Worm (Caenorhabditis elegans) whole organism, L2 larva: ENCODE results near the gene srx-44.

Experiments
- C34F6.9 ChIP-seq: fragments of 150-350 bp; optimal IDR thresholded peaks from 2 replicates; lab custom pipeline; 2014; ENCODE audit warnings: missing biosample characterization, missing genetic modification characterization
- F13H6.1 ChIP-seq: sonication (generic microtip); optimal IDR thresholded peaks from 2 replicates; lab custom pipeline; 2016; ENCODE audit warnings: missing genetic modification characterization, missing compliant biosample characterization
- R02D3.7 ChIP-seq: fragments of 150-350 bp; optimal IDR thresholded peaks from 2 replicates; lab custom pipeline; 2014; ENCODE audit warnings: missing biosample characterization, missing genetic modification characterization
- Y55F3AM.14 ChIP-seq: fragments of 200-800 bp; sonication (Bioruptor generic); optimal IDR thresholded peaks from 2 replicates; lab custom pipeline; 2018; ENCODE audit warnings: mild to moderate bottlenecking, missing genetic modification characterization, missing compliant biosample characterization
- ZK546.5 ChIP-seq: sonication (generic microtip); optimal IDR thresholded peaks from 2 replicates; lab custom pipeline; 2017; ENCODE audit warnings: missing biosample characterization, missing genetic modification characterization
- alr-1 ChIP-seq: fragments of 150-350 bp; optimal IDR thresholded peaks from 2 replicates; lab custom pipeline; 2014; ENCODE audit warnings: missing biosample characterization, missing genetic modification characterization
- aly-2 ChIP-seq: fragments of 150-350 bp; optimal IDR thresholded peaks from 2 replicates; lab custom pipeline; 2014; ENCODE audit warnings: missing biosample characterization, missing genetic modification characterization
- ama-1 ChIP-seq: fragments of 150-350 bp; optimal IDR thresholded peaks from 2 replicates; lab custom pipeline; 2018; ENCODE audit warnings: inconsistent platforms
- blmp-1 ChIP-seq: sonication (generic microtip); optimal IDR thresholded peaks from 2 replicates; lab custom pipeline; 2017; ENCODE audit warnings: missing genetic modification characterization, mild to moderate bottlenecking, missing compliant biosample characterization, antibody characterized with exemption, moderate library complexity; ENCODE audit not compliant: insufficient read depth
- ceh-16 ChIP-seq: fragments of 150-350 bp; optimal IDR thresholded peaks from 2 replicates; lab custom pipeline; 2014; ENCODE audit warnings: missing biosample characterization, missing genetic modification characterization
- crh-2 ChIP-seq: sonication (generic microtip); optimal IDR thresholded peaks from 2 replicates; lab custom pipeline; 2017; ENCODE audit warnings: missing biosample characterization, missing genetic modification characterization
- dmd-4 ChIP-seq: sonication (generic microtip); optimal IDR thresholded peaks from 2 replicates; lab custom pipeline; 2017; ENCODE audit warnings: missing biosample characterization, missing genetic modification characterization
- egl-27 ChIP-seq: sonication (generic microtip); optimal IDR thresholded peaks from 3 replicates; lab custom pipeline; 2017; ENCODE audit warnings: missing biosample characterization, missing genetic modification reagents, missing genetic modification characterization
- elt-1 ChIP-seq: fragments of 150-350 bp; optimal IDR thresholded peaks from 2 replicates; lab custom pipeline; 2014; ENCODE audit warnings: missing biosample characterization, missing genetic modification characterization
- elt-3 ChIP-seq: sonication (generic microtip); optimal IDR thresholded peaks from 2 replicates; lab custom pipeline; 2017; ENCODE audit warnings: missing biosample characterization, missing genetic modification characterization
- fos-1 ChIP-seq: fragments of 150-350 bp; optimal IDR thresholded peaks from 2 replicates; lab custom pipeline; 2014; ENCODE audit warnings: missing biosample characterization, missing genetic modification characterization
- gmeb-1 ChIP-seq: fragments of 150-350 bp; optimal IDR thresholded peaks from 2 replicates; lab custom pipeline; 2014; ENCODE audit warnings: missing biosample characterization, missing genetic modification characterization
- lin-11 ChIP-seq: fragments of 150-350 bp; sonication (generic microtip); optimal IDR thresholded peaks from 2 replicates; lab custom pipeline; 2014; ENCODE audit warnings: missing biosample characterization, missing genetic modification characterization, inconsistent platforms, mixed read lengths
- lin-13 ChIP-seq: fragments of 150-350 bp; optimal IDR thresholded peaks from 2 replicates; lab custom pipeline; 2014; ENCODE audit warnings: missing biosample characterization, missing genetic modification reagents, missing genetic modification characterization
- lsy-2 ChIP-seq, 2 experiments: fragments of 150-350 bp in 1 of 2; sonication (generic microtip) in 1 of 2; optimal IDR thresholded peaks; 2 replicates each; lab custom pipeline; 2014 to 2017; ENCODE audit warnings: missing biosample characterization in 2 of 2, missing genetic modification characterization in 2 of 2
- mab-5 ChIP-seq: fragments of 150-350 bp; optimal IDR thresholded peaks from 2 replicates; lab custom pipeline; 2014; ENCODE audit warnings: missing biosample characterization, missing genetic modification characterization
- mbf-1 ChIP-seq: sonication (generic microtip); optimal IDR thresholded peaks from 2 replicates; lab custom pipeline; 2017; ENCODE audit warnings: missing biosample characterization, missing genetic modification characterization
- mdl-1 ChIP-seq, 2 experiments: fragments of 150-350 bp in 1 of 2; sonication (generic microtip) in 1 of 2; optimal IDR thresholded peaks; 2 replicates each; lab custom pipeline; 2017; ENCODE audit warnings: missing biosample characterization in 2 of 2, missing genetic modification characterization in 2 of 2
- nhr-12 ChIP-seq: fragments of 150-350 bp; optimal IDR thresholded peaks from 2 replicates; lab custom pipeline; 2014; ENCODE audit warnings: missing biosample characterization, missing genetic modification characterization
- nhr-129 ChIP-seq: fragments of 150-350 bp; optimal IDR thresholded peaks from 2 replicates; lab custom pipeline; 2014; ENCODE audit warnings: missing biosample characterization, missing genetic modification characterization
- nhr-23 ChIP-seq: fragments of 150-350 bp; optimal IDR thresholded peaks from 2 replicates; lab custom pipeline; 2014; ENCODE audit warnings: missing biosample characterization, missing genetic modification reagents, missing genetic modification characterization
- nhr-25 ChIP-seq: fragments of 150-350 bp; sonication (generic microtip); optimal IDR thresholded peaks from 3 replicates; lab custom pipeline; 2014; ENCODE audit warnings: missing biosample characterization, missing genetic modification characterization
- sem-4 ChIP-seq: fragments of 150-350 bp; optimal IDR thresholded peaks from 2 replicates; lab custom pipeline; 2014; ENCODE audit warnings: missing biosample characterization, missing genetic modification reagents, missing genetic modification characterization
- skn-1 ChIP-seq: sonication (generic microtip); optimal IDR thresholded peaks from 2 replicates; lab custom pipeline; 2017; ENCODE audit warnings: missing biosample characterization, missing genetic modification characterization
- sma-9 ChIP-seq, 2 experiments: fragments of 150-350 bp in 1 of 2; sonication (generic microtip) in 1 of 2; optimal IDR thresholded peaks; 2 replicates each; lab custom pipeline; 2014 to 2016; ENCODE audit warnings: missing genetic modification characterization in 2 of 2, mild to moderate bottlenecking in 1 of 2, missing biosample characterization in 1 of 2, missing compliant biosample characterization in 1 of 2, missing genetic modification reagents in 1 of 2, moderate library complexity in 1 of 2
- snpc-4 ChIP-seq: fragments of 150-350 bp; optimal IDR thresholded peaks from 2 replicates; lab custom pipeline; 2014; ENCODE audit warnings: missing biosample characterization, missing genetic modification characterization
- unc-39 ChIP-seq: fragments of 150-350 bp; optimal IDR thresholded peaks from 2 replicates; lab custom pipeline; 2014; ENCODE audit warnings: missing biosample characterization, missing genetic modification characterization
- unc-55 ChIP-seq: fragments of 150-350 bp; sonication (generic microtip); optimal IDR thresholded peaks from 3 replicates; lab custom pipeline; 2014; ENCODE audit warnings: missing biosample characterization, missing genetic modification reagents, missing genetic modification characterization
- unc-62 ChIP-seq: fragments of 150-350 bp; optimal IDR thresholded peaks from 2 replicates; lab custom pipeline; 2014; ENCODE audit warnings: missing biosample characterization, missing genetic modification reagents, missing genetic modification characterization
- zag-1 ChIP-seq: fragments of 150-350 bp; optimal IDR thresholded peaks from 2 replicates; lab custom pipeline; 2014; ENCODE audit warnings: missing biosample characterization, missing genetic modification characterization
- ztf-1 ChIP-seq: fragments of 200-800 bp; sonication (Bioruptor generic); conservative IDR thresholded peaks from 2 replicates; pipeline ENCODE4 v1.3.6; 2022; ENCODE audit warnings: missing genetic modification characterization, missing compliant biosample characterization
- ztf-4 ChIP-seq: fragments of 150-350 bp; optimal IDR thresholded peaks from 2 replicates; lab custom pipeline; 2014; ENCODE audit warnings: missing biosample characterization, missing genetic modification characterization

Gene srx-44

ce11 chrV:16060135-16060534, 40.0 kb downstream of the srx-44 start, which contains the start of gene F14H3.15:
Gene F14H3.15, minus strand, starts transcription at chrV:16060235.
- no peak for TF ChIP-seq skn-1 (tag; lab: Kevin White, UChicago)
- no peak for TF ChIP-seq ceh-16 (tag; lab: Kevin White, UChicago)
- TF ChIP-seq nhr-25 (tag; lab: Kevin White, UChicago) = no peak
- no peak for TF ChIP-seq ama-1
- TF ChIP-seq gmeb-1 (tag; lab: Kevin White, UChicago) = no peak
- TF ChIP-seq ztf-1 (GFP tag; lab: Robert Waterston, UW) = no peak
- no peak for TF ChIP-seq blmp-1 (tag; lab: Kevin White, UChicago)
- no peak for TF ChIP-seq F13H6.1 (tag; lab: Kevin White, UChicago)
- TF ChIP-seq mab-5 (tag; lab: Kevin White, UChicago) = no peak
- TF ChIP-seq R02D3.7 (tag; lab: Kevin White, UChicago) = no peak
- TF ChIP-seq unc-39 = no peak
- no peak for TF ChIP-seq lsy-2 (tag; optimal IDR thresholded peaks at IDR 0.05; lab: Kevin White, UChicago)
- TF ChIP-seq Y55F3AM.14 = no peak
- no peak for TF ChIP-seq zag-1
- TF ChIP-seq aly-2 (tag; lab: Kevin White, UChicago) = no peak
- no peak for TF ChIP-seq snpc-4
- no peak for TF ChIP-seq alr-1 (tag; lab: Kevin White, UChicago)
- TF ChIP-seq lin-13 = no peak
- TF ChIP-seq elt-1 (tag; lab: Kevin White, UChicago) = no peak

ce11 chrV:16061993-16062392, 41.9 kb downstream of the srx-44 start, which contains the start of gene fbxa-100:
Gene fbxa-100, minus strand, starts transcription at chrV:16062093.
- TF ChIP-seq egl-27 = no peak
- no peak for TF ChIP-seq nhr-12
- TF ChIP-seq dmd-4 (tag; lab: Kevin White, UChicago) = no peak
- no peak for TF ChIP-seq ceh-16 (tag; lab: Kevin White, UChicago)
- TF ChIP-seq fos-1 (tag; lab: Kevin White, UChicago) = no peak
- TF ChIP-seq unc-62 (GFP tag; lab: Kevin White, UChicago) = no peak
- no peak for TF ChIP-seq ztf-1 (GFP tag; lab: Robert Waterston, UW)
- TF ChIP-seq crh-2 = no peak
- no peak for TF ChIP-seq lin-11 (tag; lab: Kevin White, UChicago)
- TF ChIP-seq elt-3 = no peak
- TF ChIP-seq nhr-23 (tag; lab: Kevin White, UChicago) = no peak
- no peak for TF ChIP-seq nhr-25 (tag; lab: Kevin White, UChicago)
- TF ChIP-seq, all 48 proteins: peak for 0

- no peak for TF ChIP-seq F13H6.1 (tag; lab: Kevin White, UChicago)
- no peak for TF ChIP-seq ceh-16 (tag; lab: Kevin White, UChicago)
- no peak for TF ChIP-seq nhr-23 (tag; lab: Kevin White, UChicago)
- no peak for TF ChIP-seq sma-9 (GFP tag; optimal IDR thresholded peaks at IDR 0.05; lab: Kevin White, UChicago)
- no peak for TF ChIP-seq sma-9 (tag; optimal IDR thresholded peaks at IDR 0.05; lab: Kevin White, UChicago)
- no peak for TF ChIP-seq ZK546.5 (tag; lab: Kevin White, UChicago)
- TF ChIP-seq, all 48 proteins: peak for 0
Observed at ce11 chrV:16062788-16063187, 42.6 kb downstream of the srx-44 start, which contains the start of gene F14H3.14. Gene F14H3.14, minus strand, starts transcription at chrV:16062888.

DNA sequence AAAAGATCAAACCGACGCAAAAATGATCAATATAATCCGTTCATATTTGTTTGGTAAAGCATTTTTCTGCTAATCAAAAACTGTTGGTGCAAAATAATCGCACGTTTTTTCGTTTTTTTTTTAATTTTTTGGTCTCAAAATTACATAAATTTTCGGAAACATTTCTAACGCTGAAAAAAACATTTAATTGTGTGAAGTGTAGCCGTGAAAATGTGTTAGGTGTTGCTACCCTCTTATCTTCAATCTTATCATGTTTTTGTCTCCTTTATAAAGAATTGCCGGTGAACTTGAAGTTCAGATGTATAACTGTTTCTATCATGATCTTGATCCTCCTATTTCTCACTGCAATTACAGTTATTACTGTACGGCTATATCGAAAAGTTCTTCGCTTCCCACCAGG, 48.8 kb downstream of the srx-44 start, which contains the start of gene cyp-35D1:
cyp-35D1 (plus strand) TSS at position 301 of the 400 bp plus-strand sequence.
- TF ChIP-seq Y55F3AM.14 (no peak), dmd-4 (tag; lab: Kevin White, UChicago) (no peak), fos-1 (tag; lab: Kevin White, UChicago) (no peak), ztf-4 (tag; lab: Kevin White, UChicago) (no peak), nhr-25 (tag; lab: Kevin White, UChicago) (no peak), ZK546.5 (tag; lab: Kevin White, UChicago) (no peak), elt-1 (tag; lab: Kevin White, UChicago) (no peak), blmp-1 (tag; lab: Kevin White, UChicago) (no peak), unc-55 (no peak), mab-5 (tag; lab: Kevin White, UChicago) (no peak), C34F6.9 (tag; lab: Kevin White, UChicago) (no peak), gmeb-1 (tag; lab: Kevin White, UChicago) (no peak), sem-4 (tag; lab: Kevin White, UChicago) (no peak), nhr-23 (tag; lab: Kevin White, UChicago) (no peak), mdl-1 (tag; optimal IDR thresholded peaks at IDR 0.05; lab: Kevin White, UChicago) (no peak), nhr-12 (no peak), mbf-1 (tag; lab: Kevin White, UChicago) (no peak), crh-2 (no peak), nhr-129 (tag; lab: Kevin White, UChicago) (no peak), egl-27 (no peak)
